Fruit fly (Drosophila melanogaster) whole organism, embryonic: ENCODE results near the gene CG5171.

Source experiments
- BtbVII ChIP-seq: fragments of 200-800 bp; sonication (Bioruptor generic); optimal IDR thresholded peaks from 3 replicates; lab custom pipeline; 2017; ENCODE audit warnings: missing biosample characterization, mild to moderate bottlenecking, missing genetic modification characterization
- CG10565 ChIP-seq: fragments of 200-800 bp; sonication (Bioruptor generic); optimal IDR thresholded peaks from 3 replicates; lab custom pipeline; 2016; ENCODE audit warnings: missing biosample characterization, mild to moderate bottlenecking, missing genetic modification characterization
- CG11085 ChIP-seq: fragments of 200-800 bp; sonication (Bioruptor generic); IDR thresholded peaks from 2 replicates; pipeline ENCODE4 v1.3.6; 2022; ENCODE audit warnings: missing biosample characterization, missing genetic modification characterization
- CG11247 ChIP-seq: fragments of 200-800 bp; sonication (Bioruptor generic); IDR thresholded peaks from 2 replicates; pipeline ENCODE4 v1.3.6; 2022; ENCODE audit warnings: missing biosample characterization, missing genetic modification characterization
- CG12155 ChIP-seq: fragments of 200-800 bp; sonication (Bioruptor generic); optimal IDR thresholded peaks from 3 replicates; lab custom pipeline; 2016; ENCODE audit warnings: missing biosample characterization, missing genetic modification characterization
- CG1233 ChIP-seq: fragments of 200-800 bp; sonication (Bioruptor generic); optimal IDR thresholded peaks from 4 replicates; lab custom pipeline; 2018; ENCODE audit warnings: missing biosample characterization, mild to moderate bottlenecking, missing genetic modification characterization
- CG15601 ChIP-seq: fragments of 200-800 bp; sonication (Bioruptor generic); optimal IDR thresholded peaks from 3 replicates; lab custom pipeline; 2019; ENCODE audit warnings: missing biosample characterization, mild to moderate bottlenecking, missing genetic modification characterization, moderate library complexity
- CG17186 ChIP-seq: fragments of 200-800 bp; sonication (Bioruptor generic); optimal IDR thresholded peaks from 3 replicates; lab custom pipeline; 2017; ENCODE audit warnings: missing biosample characterization, missing genetic modification reagents, missing genetic modification characterization
- CG18764 ChIP-seq: fragments of 200-800 bp; sonication (Bioruptor generic); optimal IDR thresholded peaks from 3 replicates; lab custom pipeline; 2016; ENCODE audit warnings: missing biosample characterization, missing genetic modification characterization
- CG3281 ChIP-seq: fragments of 200-800 bp; sonication (Bioruptor generic); optimal IDR thresholded peaks from 3 replicates; lab custom pipeline; 2017; ENCODE audit warnings: missing biosample characterization, mild to moderate bottlenecking, missing genetic modification characterization
- CG3847 ChIP-seq: fragments of 200-800 bp; sonication (Bioruptor generic); IDR thresholded peaks from 2 replicates; pipeline ENCODE4 v1.3.6; 2022; ENCODE audit warnings: missing biosample characterization, missing genetic modification characterization
- CG7839 ChIP-seq: fragments of 200-800 bp; sonication (Bioruptor generic); optimal IDR thresholded peaks from 3 replicates; lab custom pipeline; 2018; ENCODE audit warnings: missing biosample characterization, mild to moderate bottlenecking, missing genetic modification characterization, moderate library complexity
- CG9215 ChIP-seq: fragments of 200-800 bp; sonication (Bioruptor generic); IDR thresholded peaks from 2 replicates; pipeline ENCODE4 v1.3.6; 2022; ENCODE audit warnings: missing biosample characterization, missing genetic modification characterization
- Dip3 ChIP-seq: fragments of 200-800 bp; sonication (Bioruptor generic); optimal IDR thresholded peaks from 3 replicates; lab custom pipeline; 2016; ENCODE audit warnings: missing biosample characterization, missing genetic modification characterization
- GATAe ChIP-seq: fragments of 200-800 bp; sonication (Bioruptor generic); conservative IDR thresholded peaks from 2 replicates; pipeline ENCODE4 v1.3.6; 2022; ENCODE audit warnings: missing biosample characterization, missing genetic modification characterization
- Hr39 ChIP-seq: fragments of >200 bp; optimal IDR thresholded peaks from 2 replicates; lab custom pipeline; 2017
- Hr78 ChIP-seq, 2 experiments: fragments of 200-800 bp in 1 of 2; fragments of >200 bp in 1 of 2; sonication (Bioruptor generic) in 1 of 2; optimal IDR thresholded peaks; 2 replicates each; lab custom pipeline; 2017 to 2019; ENCODE audit warnings: missing biosample characterization in 2 of 2, missing genetic modification characterization in 2 of 2, mild to moderate bottlenecking in 1 of 2, moderate library complexity in 1 of 2
- MESR4 ChIP-seq: fragments of 200-800 bp; sonication (Bioruptor generic); optimal IDR thresholded peaks from 2 replicates; lab custom pipeline; 2018; ENCODE audit warnings: missing biosample characterization, mild to moderate bottlenecking, missing genetic modification characterization, moderate library complexity
- Mrtf ChIP-seq: fragments of 200-800 bp; sonication (Bioruptor generic); IDR thresholded peaks from 3 replicates; pipeline ENCODE4 v1.3.6; 2022; ENCODE audit warnings: missing biosample characterization, missing genetic modification characterization
- NFAT ChIP-seq: fragments of 200-800 bp; sonication (Bioruptor generic); IDR thresholded peaks from 2 replicates; pipeline ENCODE4 v1.3.6; 2022; ENCODE audit warnings: missing biosample characterization, missing genetic modification characterization
- Rx ChIP-seq: fragments of 200-800 bp; sonication (Bioruptor generic); IDR thresholded peaks from 2 replicates; pipeline ENCODE4 v1.3.6; 2022; ENCODE audit warnings: missing biosample characterization, missing genetic modification characterization
- Scr ChIP-seq: fragments of 200-800 bp; sonication (Bioruptor generic); IDR thresholded peaks from 2 replicates; pipeline ENCODE4 v1.3.6; 2022; ENCODE audit warnings: missing biosample characterization, missing genetic modification characterization; ENCODE audit not compliant: partially characterized antibody
- Sin3A ChIP-seq: fragments of >200 bp; optimal IDR thresholded peaks from 2 replicates; lab custom pipeline; 2018
- Sox102F ChIP-seq: fragments of 200-800 bp; sonication (Bioruptor generic); optimal IDR thresholded peaks from 2 replicates; lab custom pipeline; 2018; ENCODE audit warnings: missing biosample characterization, mild to moderate bottlenecking, missing genetic modification characterization, moderate library complexity
- Spps ChIP-seq: fragments of 200-800 bp; sonication (Bioruptor generic); optimal IDR thresholded peaks from 2 replicates; lab custom pipeline; 2018; ENCODE audit warnings: missing biosample characterization, mild to moderate bottlenecking, missing genetic modification characterization
- ato ChIP-seq: fragments of 200-800 bp; sonication (Bioruptor generic); IDR thresholded peaks from 2 replicates; pipeline ENCODE4 v1.3.6; 2022; ENCODE audit warnings: missing biosample characterization, missing genetic modification characterization; ENCODE audit not compliant: partially characterized antibody
- az2 ChIP-seq: fragments of 200-800 bp; sonication (Bioruptor generic); optimal IDR thresholded peaks from 3 replicates; lab custom pipeline; 2016; ENCODE audit warnings: missing biosample characterization, missing genetic modification characterization
- btn ChIP-seq: fragments of 200-800 bp; sonication (Bioruptor generic); optimal IDR thresholded peaks from 2 replicates; lab custom pipeline; 2016; ENCODE audit warnings: missing biosample characterization, missing genetic modification characterization
- chn ChIP-seq: fragments of 200-800 bp; sonication (Bioruptor generic); optimal IDR thresholded peaks from 2 replicates; lab custom pipeline; 2016; ENCODE audit warnings: missing biosample characterization, missing genetic modification characterization
- eve ChIP-seq, 2 experiments: fragments of >200 bp; optimal IDR thresholded peaks; 2 replicates each; lab custom pipeline; 2017; ENCODE audit warnings: missing biosample characterization in 2 of 2, missing genetic modification characterization in 2 of 2
- gcm ChIP-seq: fragments of 200-800 bp; sonication (Bioruptor generic); optimal IDR thresholded peaks from 2 replicates; lab custom pipeline; 2019; ENCODE audit warnings: missing biosample characterization, mild to moderate bottlenecking, missing genetic modification characterization, moderate library complexity
- grn ChIP-seq: fragments of 200-800 bp; sonication (Bioruptor generic); optimal IDR thresholded peaks from 3 replicates; lab custom pipeline; 2017; ENCODE audit warnings: missing biosample characterization, missing genetic modification characterization
- gsb ChIP-seq: fragments of 200-800 bp; sonication (Bioruptor generic); IDR thresholded peaks from 2 replicates; pipeline ENCODE4 v1.3.6; 2022; ENCODE audit warnings: missing biosample characterization, missing genetic modification characterization
- hbn ChIP-seq: fragments of 200-800 bp; sonication (Bioruptor generic); IDR thresholded peaks from 2 replicates; pipeline ENCODE4 v1.3.6; 2022; ENCODE audit warnings: missing biosample characterization, missing genetic modification characterization; ENCODE audit not compliant: partially characterized antibody
- her ChIP-seq: fragments of 200-800 bp; sonication (Bioruptor generic); optimal IDR thresholded peaks from 2 replicates; lab custom pipeline; 2016; ENCODE audit warnings: missing biosample characterization, missing genetic modification characterization
- jumu ChIP-seq: fragments of 200-800 bp; sonication (Bioruptor generic); optimal IDR thresholded peaks from 3 replicates; lab custom pipeline; 2016; ENCODE audit warnings: missing biosample characterization, missing genetic modification characterization
- lola ChIP-seq, 3 experiments: fragments of >200 bp in 2 of 3; fragments of 200-800 bp in 1 of 3; sonication (Bioruptor generic) in 1 of 3; optimal IDR thresholded peaks; 2 replicates each; lab custom pipeline; 2017 to 2019; ENCODE audit warnings: missing biosample characterization in 3 of 3, missing genetic modification characterization in 3 of 3, mild to moderate bottlenecking in 1 of 3, moderate library complexity in 1 of 3
- nerfin-2 ChIP-seq: fragments of 200-800 bp; sonication (Bioruptor generic); IDR thresholded peaks from 2 replicates; pipeline ENCODE4 v1.3.6; 2022; ENCODE audit warnings: missing biosample characterization, missing genetic modification characterization; ENCODE audit not compliant: partially characterized antibody
- pan ChIP-seq, 4 experiments: fragments of >200 bp in 3 of 4; fragments of 200-800 bp in 1 of 4; sonication (Bioruptor generic) in 1 of 4; optimal IDR thresholded peaks in 3 of 4; IDR thresholded peaks in 1 of 4; 2 replicates each; pipeline versions ENCODE4 v1.3.6 to Lab custom; 2017 to 2022; ENCODE audit warnings: missing biosample characterization in 2 of 4, missing genetic modification characterization in 2 of 4, mixed read lengths in 1 of 4
- peb ChIP-seq: fragments of 200-800 bp; sonication (Bioruptor generic); IDR thresholded peaks from 2 replicates; pipeline ENCODE4 v1.3.6; 2022; ENCODE audit warnings: missing biosample characterization, missing genetic modification characterization
- prd ChIP-seq, 3 experiments: fragments of >200 bp in 2 of 3; fragments of 200-800 bp in 1 of 3; sonication (Bioruptor generic) in 1 of 3; optimal IDR thresholded peaks in 2 of 3; IDR thresholded peaks in 1 of 3; 2 replicates in 2 of 3; 3 replicates in 1 of 3; pipeline versions ENCODE4 v1.3.6 to Lab custom; 2017 to 2022; ENCODE audit warnings: missing biosample characterization in 1 of 3, missing genetic modification characterization in 1 of 3
- ranshi ChIP-seq: fragments of 200-800 bp; sonication (Bioruptor generic); IDR thresholded peaks from 2 replicates; pipeline ENCODE4 v1.3.6; 2022; ENCODE audit warnings: missing biosample characterization, missing genetic modification characterization
- run ChIP-seq: fragments of 200-800 bp; sonication (Bioruptor generic); optimal IDR thresholded peaks from 3 replicates; lab custom pipeline; 2018; ENCODE audit warnings: missing biosample characterization, mild to moderate bottlenecking, missing genetic modification characterization
- sc ChIP-seq, 3 experiments: fragments of >200 bp in 2 of 3; fragments of 200-800 bp in 1 of 3; sonication (Bioruptor generic) in 1 of 3; optimal IDR thresholded peaks; 2 replicates in 2 of 3; 3 replicates in 1 of 3; lab custom pipeline; 2017; ENCODE audit warnings: mild to moderate bottlenecking in 1 of 3, missing biosample characterization in 1 of 3, missing genetic modification characterization in 1 of 3, missing genetic modification reagents in 1 of 3
- scrt ChIP-seq: fragments of 200-800 bp; sonication (Bioruptor generic); optimal IDR thresholded peaks from 2 replicates; lab custom pipeline; 2018; ENCODE audit warnings: missing biosample characterization, mild to moderate bottlenecking, missing genetic modification characterization, moderate library complexity
- ttk ChIP-seq: fragments of 200-800 bp; sonication (Bioruptor generic); IDR thresholded peaks from 2 replicates; pipeline ENCODE4 v2.1.2; 2022; ENCODE audit warnings: missing biosample characterization, missing genetic modification characterization
- zfh2 ChIP-seq: fragments of 200-800 bp; sonication (Bioruptor generic); optimal IDR thresholded peaks from 2 replicates; lab custom pipeline; 2016; ENCODE audit warnings: missing biosample characterization, missing genetic modification characterization

CG5171 gene

dm6 chr2L:7433957-7434736 is 33.0 kb downstream of the CG5171 start (continued):
- TF ChIP-seq NFAT (GFP tag; lab: Robert Waterston, UW), result peak; percentile 62; the same call in 1 of the 2 replicates
- peak; percentile 45 for TF ChIP-seq gsb (GFP tag; lab: Robert Waterston, UW)
- TF ChIP-seq nerfin-2 (GFP tag; lab: Robert Waterston, UW), result no peak
- TF ChIP-seq ato (GFP tag; lab: Robert Waterston, UW), result no peak
- peak; percentile 63 for TF ChIP-seq CG11085 (GFP tag; lab: Robert Waterston, UW)
- TF ChIP-seq jumu (GFP tag; lab: Kevin White, UChicago), result no peak
- peak; percentile 40 for TF ChIP-seq zfh2 (GFP tag; lab: Kevin White, UChicago)
- no peak for TF ChIP-seq btn (GFP tag; lab: Kevin White, UChicago)
- peak; percentile 66; the same call in 1 of the 3 replicates for TF ChIP-seq Mrtf
- peak; percentile 85 for TF ChIP-seq ranshi (GFP tag; lab: Robert Waterston, UW)
- peak; percentile 44 for TF ChIP-seq run (tag; lab: Kevin White, UChicago)
- peak; percentile 59; the same call in 1 of the 2 replicates for TF ChIP-seq GATAe (GFP tag; lab: Robert Waterston, UW)
- TF ChIP-seq CG1233 (GFP tag; lab: Kevin White, UChicago), result peak; percentile 47
- TF ChIP-seq CG3847 (GFP tag; lab: Robert Waterston, UW), result peak; percentile 90
- peak; percentile 75 for TF ChIP-seq ttk (GFP tag; lab: Robert Waterston, UW)
- TF ChIP-seq eve (GFP tag; optimal IDR thresholded peaks at IDR 0.05; lab: Kevin White, UChicago), result peak in 1 of 2 experiments; percentile 56
- no peak for TF ChIP-seq CG15601 (tag; lab: Kevin White, UChicago)
- peak; percentile 57; the same call in 1 of the 2 replicates for TF ChIP-seq peb (GFP tag; lab: Robert Waterston, UW)
- peak; percentile 73 for TF ChIP-seq CG9215 (GFP tag; lab: Robert Waterston, UW)
- no peak for TF ChIP-seq hbn
- TF ChIP-seq grn (GFP tag; lab: Kevin White, UChicago), result no peak
- TF ChIP-seq CG7839 (tag; lab: Kevin White, UChicago), result peak; percentile 86
- no peak for TF ChIP-seq Spps (tag; lab: Kevin White, UChicago)
- TF ChIP-seq scrt, result peak; percentile 59
- no peak for TF ChIP-seq prd (optimal IDR thresholded peaks at IDR 0.05; lab: Kevin White, UChicago)
- peak; percentile 74 for TF ChIP-seq prd (GFP tag; IDR thresholded peaks at IDR 0.05; lab: Robert Waterston, UW)
- TF ChIP-seq chn (GFP tag; lab: Kevin White, UChicago), result no peak
- peak; percentile 62 for TF ChIP-seq Rx (GFP tag; lab: Robert Waterston, UW)
- peak in 1 of 3 experiments; percentile 32 for TF ChIP-seq lola (GFP tag; optimal IDR thresholded peaks at IDR 0.05; lab: Kevin White, UChicago)
- no peak for TF ChIP-seq Scr (GFP tag; lab: Robert Waterston, UW)
- TF ChIP-seq Sin3A (lab: Kevin White, UChicago), result no peak
- TF ChIP-seq az2 (GFP tag; lab: Kevin White, UChicago), result no peak
- peak; percentile 83 for TF ChIP-seq CG11247 (GFP tag; lab: Robert Waterston, UW)
- no peak for TF ChIP-seq MESR4 (GFP tag; lab: Kevin White, UChicago)
- TF ChIP-seq Hr39 (lab: Kevin White, UChicago), result no peak
- TF ChIP-seq sc (optimal IDR thresholded peaks at IDR 0.05; lab: Kevin White, UChicago), result no peak
- TF ChIP-seq sc (GFP tag; optimal IDR thresholded peaks at IDR 0.05; lab: Kevin White, UChicago), result peak; percentile 22
- TF ChIP-seq pan (optimal IDR thresholded peaks at IDR 0.05; lab: Kevin White, UChicago), result no peak
- TF ChIP-seq pan (GFP tag; optimal IDR thresholded peaks at IDR 0.05 in 1 of 2, IDR thresholded peaks at IDR 0.05 in 1 of 2), result peak in 1 of 2 experiments; percentile 84
- TF ChIP-seq Sox102F (GFP tag; lab: Kevin White, UChicago), result peak; percentile 79
- TF ChIP-seq CG12155 (GFP tag; lab: Kevin White, UChicago), result peak; percentile 21
- no peak for TF ChIP-seq CG18764 (GFP tag; lab: Kevin White, UChicago)
- TF ChIP-seq Dip3 (GFP tag; lab: Kevin White, UChicago), result peak; percentile 55
- peak; percentile 66 for TF ChIP-seq BtbVII (GFP tag; lab: Kevin White, UChicago)
- peak; percentile 64 for TF ChIP-seq gcm (GFP tag; lab: Kevin White, UChicago)
- peak; percentile 74 for TF ChIP-seq CG3281
- TF ChIP-seq her (GFP tag; lab: Kevin White, UChicago), result no peak
- peak in 1 of 2 experiments; percentile 60 for TF ChIP-seq Hr78 (GFP tag; optimal IDR thresholded peaks at IDR 0.05; lab: Kevin White, UChicago)
- TF ChIP-seq CG10565 (GFP tag; lab: Kevin White, UChicago), result no peak
- no peak for TF ChIP-seq CG17186 (GFP tag; lab: Kevin White, UChicago)
